Worm (Caenorhabditis elegans) whole organism, mixed stage, embryonic: ENCODE results near the gene F17C8.7.

ENCODE experiments used
- bed-3 ChIP-seq: fragments of 200-800 bp; sonication (Bioruptor generic); optimal IDR thresholded peaks from 3 replicates; lab custom pipeline; 2018; ENCODE audit warnings: mild to moderate bottlenecking, missing genetic modification characterization, moderate library complexity, missing compliant biosample characterization
- ceh-83 ChIP-seq: fragments of 200-800 bp; sonication (Bioruptor generic); optimal IDR thresholded peaks from 2 replicates; lab custom pipeline; 2018; ENCODE audit warnings: mild to moderate bottlenecking, missing genetic modification characterization, missing compliant biosample characterization
- lin-32 ChIP-seq: fragments of 200-800 bp; sonication (Bioruptor generic); optimal IDR thresholded peaks from 2 replicates; lab custom pipeline; 2018; ENCODE audit warnings: mild to moderate bottlenecking, missing genetic modification characterization, missing compliant biosample characterization
- lsy-2 ChIP-seq: fragments of 150-350 bp; optimal IDR thresholded peaks from 2 replicates; lab custom pipeline; 2014; ENCODE audit warnings: missing biosample characterization, missing genetic modification characterization
- mep-1 ChIP-seq: fragments of 150-350 bp; optimal IDR thresholded peaks from 2 replicates; lab custom pipeline; 2017; ENCODE audit warnings: missing biosample characterization, missing genetic modification reagents, missing genetic modification characterization, inconsistent platforms
- mls-2 ChIP-seq: sonication (generic microtip); optimal IDR thresholded peaks from 2 replicates; lab custom pipeline; 2016; ENCODE audit warnings: mild to moderate bottlenecking, missing genetic modification characterization, moderate library complexity, missing compliant biosample characterization
- nhr-12 ChIP-seq: fragments of 150-350 bp; optimal IDR thresholded peaks from 2 replicates; lab custom pipeline; 2014; ENCODE audit warnings: missing biosample characterization, missing genetic modification characterization
- nhr-237 ChIP-seq: fragments of 150-350 bp; optimal IDR thresholded peaks from 2 replicates; lab custom pipeline; 2014; ENCODE audit warnings: missing biosample characterization, missing genetic modification characterization
- nhr-76 ChIP-seq: sonication (generic microtip); optimal IDR thresholded peaks from 2 replicates; lab custom pipeline; 2017; ENCODE audit warnings: missing biosample characterization, missing genetic modification characterization
- pha-4 ChIP-seq: fragments of 150-350 bp; optimal IDR thresholded peaks from 2 replicates; lab custom pipeline; 2018; ENCODE audit warnings: missing biosample characterization, missing genetic modification reagents, missing genetic modification characterization
- snpc-4 ChIP-seq: fragments of 150-350 bp; optimal IDR thresholded peaks from 2 replicates; lab custom pipeline; 2014; ENCODE audit warnings: missing biosample characterization, missing genetic modification characterization
- unc-62 ChIP-seq: fragments of 150-350 bp; optimal IDR thresholded peaks from 2 replicates; lab custom pipeline; 2014; ENCODE audit warnings: missing biosample characterization, missing genetic modification reagents, missing genetic modification characterization
- ztf-11 ChIP-seq: fragments of 150-350 bp; optimal IDR thresholded peaks from 2 replicates; lab custom pipeline; 2014; ENCODE audit warnings: missing biosample characterization, missing genetic modification characterization

ce11 chrIII:4740820-4741219, 5.3 kb downstream of the F17C8.7 start:
- TF ChIP-seq nhr-76 (tag; lab: Kevin White, UChicago) (no peak), lin-32 (GFP tag; lab: Kevin White, UChicago) (no peak), bed-3 (GFP tag; lab: Kevin White, UChicago) (no peak), lsy-2 (tag; lab: Kevin White, UChicago) (no peak), ceh-83 (GFP tag; lab: Kevin White, UChicago) (no peak), pha-4 (tag; lab: Kevin White, UChicago) (no peak), mep-1 (tag; lab: Kevin White, UChicago) (no peak), nhr-12 (tag; lab: Kevin White, UChicago) (no peak), ztf-11 (tag; lab: Kevin White, UChicago) (no peak), nhr-237 (no peak), mls-2 (tag; lab: Kevin White, UChicago) (no peak), unc-62 (GFP tag; lab: Kevin White, UChicago) (no peak), snpc-4 (tag; lab: Kevin White, UChicago) (no peak)
